Fruit fly (Drosophila melanogaster): Measurements from ENCODE around the gene Pli.

Gene Pli

dm6 chr3R:23874198-23874597, 15.7 kb downstream of the Pli start (continued):
- TF ChIP-seq CG16863 (GFP tag; optimal IDR thresholded peaks at IDR 0.05) (no peak), CG2202 (tag; optimal IDR thresholded peaks at IDR 0.05) (no peak), CG18262 (tag; optimal IDR thresholded peaks at IDR 0.05) (peak; percentile 17), Sry-β (GFP tag; optimal IDR thresholded peaks at IDR 0.05) (no peak), Hmr (GFP tag; optimal IDR thresholded peaks at IDR 0.05) (no peak), CG11504 (tag; optimal IDR thresholded peaks at IDR 0.05) (peak; percentile 38), CG32532 (GFP tag; IDR thresholded peaks at IDR 0.05) (no peak), B-H2 (GFP tag; optimal IDR thresholded peaks at IDR 0.05) (no peak), CG18764 (GFP tag; optimal IDR thresholded peaks at IDR 0.05) (no peak), gcm (GFP tag; optimal IDR thresholded peaks at IDR 0.05) (no peak), CG9609 (GFP tag; optimal IDR thresholded peaks at IDR 0.05) (no peak), Ssrp (tag; optimal IDR thresholded peaks at IDR 0.05) (peak; percentile 20), NC2α (GFP tag; optimal IDR thresholded peaks at IDR 0.05) (no peak), fd96Cb (tag; optimal IDR thresholded peaks at IDR 0.05) (peak; percentile 21), Gug (GFP tag; IDR thresholded peaks at IDR 0.05) (no peak), Nf-YC (tag; optimal IDR thresholded peaks at IDR 0.05) (no peak), HmgZ (tag; optimal IDR thresholded peaks at IDR 0.05) (no peak), stc (GFP tag; IDR thresholded peaks at IDR 0.05) (no peak), Deaf1 (tag; optimal IDR thresholded peaks at IDR 0.05) (no peak), Sox102F (GFP tag; optimal IDR thresholded peaks at IDR 0.05) (peak; percentile 24), CG31441 (GFP tag; IDR thresholded peaks at IDR 0.05) (0 out of 2 replicates have a peak, but pooled peaks have one; percentile 12), pan (optimal IDR thresholded peaks at IDR 0.05) (no peak), pan (GFP tag; optimal IDR thresholded peaks at IDR 0.05 in 1 of 2, IDR thresholded peaks at IDR 0.05 in 1 of 2) (no peak), CG12391 (tag; optimal IDR thresholded peaks at IDR 0.05) (peak; percentile 14), prd (optimal IDR thresholded peaks at IDR 0.05) (no peak), prd (GFP tag; IDR thresholded peaks at IDR 0.05) (peak; percentile 52; the same call in 2 of the 3 replicates), Ada2b (GFP tag; IDR thresholded peaks at IDR 0.05) (no peak), Abd-B (GFP tag; optimal IDR thresholded peaks at IDR 0.05) (no peak), bigmax (GFP tag; optimal IDR thresholded peaks at IDR 0.05) (no peak), vfl (GFP tag; optimal IDR thresholded peaks at IDR 0.05) (no peak), CHES-1-like (GFP tag; optimal IDR thresholded peaks at IDR 0.05) (no peak), insv (GFP tag; optimal IDR thresholded peaks at IDR 0.05) (no peak), Xrp1 (GFP tag; IDR thresholded peaks at IDR 0.05) (peak; percentile 34; the same call in 1 of the 2 replicates), CG4617 (GFP tag; optimal IDR thresholded peaks at IDR 0.05; ENCODE audit: borderline replicate concordance) (no peak), CG13287 (GFP tag; IDR thresholded peaks at IDR 0.05; ENCODE audit: partially characterized antibody) (no peak), H2.0 (GFP tag; IDR thresholded peaks at IDR 0.05) (no peak), tna (GFP tag; IDR thresholded peaks at IDR 0.05; ENCODE audit: partially characterized antibody) (no peak), CG10654 (GFP tag; optimal IDR thresholded peaks at IDR 0.05) (no peak), CG2678 (tag; optimal IDR thresholded peaks at IDR 0.05) (peak; percentile 27), p53 (GFP tag; optimal IDR thresholded peaks at IDR 0.05) (no peak), br (optimal IDR thresholded peaks at IDR 0.05) (no peak), cas (GFP tag; IDR thresholded peaks at IDR 0.05) (no peak), dmrt99B (tag; optimal IDR thresholded peaks at IDR 0.05) (peak; percentile 31), phol (tag; optimal IDR thresholded peaks at IDR 0.05) (peak; percentile 25), trh (GFP tag; optimal IDR thresholded peaks at IDR 0.05) (no peak), CG8359 (GFP tag; optimal IDR thresholded peaks at IDR 0.05; ENCODE audit: borderline replicate concordance) (no peak), CG9727 (GFP tag; optimal IDR thresholded peaks at IDR 0.05) (peak; percentile 2), CG2120 (GFP tag; optimal IDR thresholded peaks at IDR 0.05) (no peak), CG34224 (GFP tag; IDR thresholded peaks at IDR 0.05; ENCODE audit: partially characterized antibody) (no peak), ac (GFP tag; optimal IDR thresholded peaks at IDR 0.05) (no peak), CG10543 (GFP tag; optimal IDR thresholded peaks at IDR 0.05) (no peak), ken (GFP tag; IDR thresholded peaks at IDR 0.05) (0 out of 3 replicates have a peak, but pooled peaks have one; percentile 11)

All from whole organism, embryonic.